Fruit fly (Drosophila melanogaster): Measurements from ENCODE around the gene mask.

- TF ChIP-seq toe (GFP tag; optimal IDR thresholded peaks at IDR 0.05) (no peak), Hr96 (GFP tag; optimal IDR thresholded peaks at IDR 0.05) (no peak), CG12768 (GFP tag; optimal IDR thresholded peaks at IDR 0.05) (no peak), pad (GFP tag; optimal IDR thresholded peaks at IDR 0.05) (no peak), CG5204 (GFP tag; optimal IDR thresholded peaks at IDR 0.05) (no peak), Crg-1 (GFP tag; optimal IDR thresholded peaks at IDR 0.05) (no peak), bab1 (GFP tag; optimal IDR thresholded peaks at IDR 0.05) (no peak), CG11617 (GFP tag; optimal IDR thresholded peaks at IDR 0.05) (no peak)
Measured at dm6 chr3R:24293171-24293570, 62.8 kb downstream of the mask start.

Data from whole organism, adult.